Worm (Caenorhabditis elegans) whole organism, mixed stage, embryonic: ENCODE data around the gene F19B10.5.

Experiments used
- M03D4.4 ChIP-seq: sonication (generic microtip); optimal IDR thresholded peaks from 2 replicates; lab custom pipeline; 2017; ENCODE audit warnings: mild to moderate bottlenecking, missing genetic modification characterization, missing compliant biosample characterization
- bed-3 ChIP-seq: fragments of 200-800 bp; sonication (Bioruptor generic); optimal IDR thresholded peaks from 3 replicates; lab custom pipeline; 2018; ENCODE audit warnings: mild to moderate bottlenecking, missing genetic modification characterization, moderate library complexity, missing compliant biosample characterization
- blmp-1 ChIP-seq: fragments of 150-350 bp; optimal IDR thresholded peaks from 2 replicates; lab custom pipeline; 2014; ENCODE audit warnings: missing biosample characterization, missing genetic modification characterization
- ceh-39 ChIP-seq: fragments of 150-350 bp; optimal IDR thresholded peaks from 2 replicates; lab custom pipeline; 2014; ENCODE audit warnings: missing biosample characterization, missing genetic modification characterization
- ceh-43 ChIP-seq: fragments of 200-800 bp; sonication (Bioruptor generic); optimal IDR thresholded peaks from 2 replicates; lab custom pipeline; 2018; ENCODE audit warnings: mild to moderate bottlenecking, missing genetic modification characterization, moderate library complexity, missing compliant biosample characterization
- ceh-83 ChIP-seq: fragments of 200-800 bp; sonication (Bioruptor generic); optimal IDR thresholded peaks from 2 replicates; lab custom pipeline; 2018; ENCODE audit warnings: mild to moderate bottlenecking, missing genetic modification characterization, missing compliant biosample characterization
- ces-1 ChIP-seq: fragments of 150-350 bp; optimal IDR thresholded peaks from 2 replicates; lab custom pipeline; 2014; ENCODE audit warnings: missing biosample characterization, missing genetic modification reagents, missing genetic modification characterization
- drap-1 ChIP-seq: fragments of 200-800 bp; sonication (Bioruptor generic); optimal IDR thresholded peaks from 3 replicates; lab custom pipeline; 2018; ENCODE audit warnings: mild to moderate bottlenecking, missing genetic modification characterization, missing compliant biosample characterization
- elt-1 ChIP-seq: sonication (generic microtip); optimal IDR thresholded peaks from 2 replicates; lab custom pipeline; 2017; ENCODE audit warnings: missing genetic modification characterization, mild to moderate bottlenecking, missing compliant biosample characterization, antibody characterized with exemption, moderate library complexity, borderline replicate concordance; ENCODE audit not compliant: insufficient read depth
- elt-3 ChIP-seq: fragments of 150-350 bp; optimal IDR thresholded peaks from 2 replicates; lab custom pipeline; 2014; ENCODE audit warnings: missing biosample characterization, missing genetic modification characterization
- flh-1 ChIP-seq: fragments of 200-800 bp; sonication (Bioruptor generic); optimal IDR thresholded peaks from 2 replicates; lab custom pipeline; 2018; ENCODE audit warnings: mild to moderate bottlenecking, missing genetic modification characterization, moderate library complexity, missing compliant biosample characterization
- ham-2 ChIP-seq: fragments of 200-800 bp; sonication (Bioruptor generic); optimal IDR thresholded peaks from 2 replicates; lab custom pipeline; 2018; ENCODE audit warnings: mild to moderate bottlenecking, missing genetic modification characterization, missing compliant biosample characterization
- hlh-1 ChIP-seq: fragments of 150-350 bp; optimal IDR thresholded peaks from 2 replicates; lab custom pipeline; 2014; ENCODE audit warnings: missing biosample characterization, missing genetic modification reagents, missing genetic modification characterization
- lsy-2 ChIP-seq: fragments of 150-350 bp; optimal IDR thresholded peaks from 2 replicates; lab custom pipeline; 2014; ENCODE audit warnings: missing biosample characterization, missing genetic modification characterization
- mab-5 ChIP-seq: fragments of 150-350 bp; optimal IDR thresholded peaks from 2 replicates; lab custom pipeline; 2014; ENCODE audit warnings: missing biosample characterization, missing genetic modification characterization
- mep-1 ChIP-seq: fragments of 150-350 bp; optimal IDR thresholded peaks from 2 replicates; lab custom pipeline; 2017; ENCODE audit warnings: missing biosample characterization, missing genetic modification reagents, missing genetic modification characterization, inconsistent platforms
- mls-2 ChIP-seq: sonication (generic microtip); optimal IDR thresholded peaks from 2 replicates; lab custom pipeline; 2016; ENCODE audit warnings: mild to moderate bottlenecking, missing genetic modification characterization, moderate library complexity, missing compliant biosample characterization
- nhr-12 ChIP-seq: fragments of 150-350 bp; optimal IDR thresholded peaks from 2 replicates; lab custom pipeline; 2014; ENCODE audit warnings: missing biosample characterization, missing genetic modification characterization
- nhr-2 ChIP-seq: fragments of 150-350 bp; optimal IDR thresholded peaks from 2 replicates; lab custom pipeline; 2014; ENCODE audit warnings: missing biosample characterization, missing genetic modification characterization
- nhr-237 ChIP-seq: fragments of 150-350 bp; optimal IDR thresholded peaks from 2 replicates; lab custom pipeline; 2014; ENCODE audit warnings: missing biosample characterization, missing genetic modification characterization
- nhr-28 ChIP-seq: fragments of 150-350 bp; optimal IDR thresholded peaks from 2 replicates; lab custom pipeline; 2014; ENCODE audit warnings: missing biosample characterization, missing genetic modification characterization
- nhr-76 ChIP-seq: sonication (generic microtip); optimal IDR thresholded peaks from 2 replicates; lab custom pipeline; 2017; ENCODE audit warnings: missing biosample characterization, missing genetic modification characterization
- pha-4 ChIP-seq: fragments of 150-350 bp; optimal IDR thresholded peaks from 2 replicates; lab custom pipeline; 2018; ENCODE audit warnings: missing biosample characterization, missing genetic modification reagents, missing genetic modification characterization
- sem-2 ChIP-seq: fragments of 200-800 bp; sonication (Bioruptor generic); optimal IDR thresholded peaks from 2 replicates; lab custom pipeline; 2018; ENCODE audit warnings: mild to moderate bottlenecking, missing genetic modification characterization, missing compliant biosample characterization
- snpc-4 ChIP-seq: fragments of 150-350 bp; optimal IDR thresholded peaks from 2 replicates; lab custom pipeline; 2014; ENCODE audit warnings: missing biosample characterization, missing genetic modification characterization
- sptf-1 ChIP-seq: sonication (generic microtip); optimal IDR thresholded peaks from 2 replicates; lab custom pipeline; 2017; ENCODE audit warnings: mild to moderate bottlenecking, missing genetic modification characterization, moderate library complexity, missing compliant biosample characterization
- unc-120 ChIP-seq: sonication (generic microtip); optimal IDR thresholded peaks from 2 replicates; lab custom pipeline; 2017; ENCODE audit warnings: missing genetic modification characterization, missing compliant biosample characterization; ENCODE audit not compliant: poor library complexity, severe bottlenecking
- unc-39 ChIP-seq: fragments of 150-350 bp; optimal IDR thresholded peaks from 2 replicates; lab custom pipeline; 2014; ENCODE audit warnings: missing biosample characterization, missing genetic modification characterization
- zip-8 ChIP-seq: fragments of 150-350 bp; optimal IDR thresholded peaks from 2 replicates; lab custom pipeline; 2014; ENCODE audit warnings: missing biosample characterization, missing genetic modification characterization
- ztf-11 ChIP-seq: fragments of 150-350 bp; optimal IDR thresholded peaks from 2 replicates; lab custom pipeline; 2014; ENCODE audit warnings: missing biosample characterization, missing genetic modification characterization

F19B10.5 gene

DNA sequence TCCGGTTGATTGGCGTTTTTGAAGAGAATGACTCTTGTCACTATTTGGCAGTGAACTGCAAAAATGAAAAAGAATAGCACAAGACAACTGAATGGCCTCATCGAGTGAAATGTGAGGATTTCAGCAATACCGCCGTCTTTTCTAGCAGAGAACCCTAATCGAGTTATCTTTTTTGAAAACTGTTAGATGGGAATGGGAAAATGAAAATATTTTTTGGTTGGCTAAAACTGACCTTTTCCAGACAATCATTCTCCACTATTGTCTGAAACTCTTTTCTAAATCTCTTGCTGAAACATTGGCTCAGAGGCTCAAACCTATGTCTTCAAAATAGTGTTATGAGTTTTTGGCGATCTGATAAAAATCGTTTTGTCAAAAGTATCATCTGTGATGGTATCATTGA, 15.3 kb upstream of the F19B10.5 start, which contains the start of gene M151.10:
Gene M151.10, minus strand, starts transcription at position 101 of the 400 bp plus-strand sequence.
- TF ChIP-seq mep-1 (tag; lab: Kevin White, UChicago): no peak
- no peak for TF ChIP-seq sem-2 (GFP tag; lab: Kevin White, UChicago)
- no peak for TF ChIP-seq snpc-4 (tag; lab: Kevin White, UChicago)
- TF ChIP-seq hlh-1: no peak
- no peak for TF ChIP-seq flh-1
- no peak for TF ChIP-seq unc-120
- no peak for TF ChIP-seq sptf-1 (tag; lab: Kevin White, UChicago)
- TF ChIP-seq ham-2 (GFP tag; lab: Kevin White, UChicago): no peak
- no peak for TF ChIP-seq pha-4 (tag; lab: Kevin White, UChicago)
- no peak for TF ChIP-seq nhr-76 (tag; lab: Kevin White, UChicago)
- TF ChIP-seq unc-39 (tag; lab: Kevin White, UChicago): no peak
- no peak for TF ChIP-seq ceh-83 (GFP tag; lab: Kevin White, UChicago)
- TF ChIP-seq ceh-39 (tag; lab: Kevin White, UChicago): no peak
- TF ChIP-seq bed-3 (GFP tag; lab: Kevin White, UChicago): no peak
- TF ChIP-seq nhr-28 (tag; lab: Kevin White, UChicago): no peak
- no peak for TF ChIP-seq nhr-2
- TF ChIP-seq, all 35 proteins: peak for 0

DNA sequence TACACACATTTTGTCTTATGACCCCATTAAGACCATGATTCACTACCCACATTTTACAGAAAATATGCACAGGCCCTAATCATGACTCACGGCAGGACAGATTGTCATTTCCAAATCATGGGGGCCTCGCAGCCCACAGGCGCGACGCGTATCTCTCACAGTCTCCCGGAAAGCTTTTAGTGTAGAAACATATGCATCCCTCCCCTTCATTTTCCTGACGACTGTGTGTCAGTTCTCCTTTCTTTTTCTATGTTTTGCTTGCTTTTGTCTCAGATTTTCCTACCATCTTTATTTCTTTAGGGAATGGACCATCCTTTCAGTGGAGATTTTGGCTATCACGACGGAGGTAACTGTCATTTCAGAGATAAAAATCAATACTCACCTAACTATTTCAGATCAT, 14.3 kb upstream of the F19B10.5 start, which contains the start of gene M151.1:
Gene M151.1, plus strand, starts transcription at position 301 of the 400 bp plus-strand sequence.
- TF ChIP-seq ceh-39 (tag; lab: Kevin White, UChicago) (no peak), pha-4 (tag; lab: Kevin White, UChicago) (no peak), nhr-76 (tag; lab: Kevin White, UChicago) (no peak), elt-3 (tag; lab: Kevin White, UChicago) (no peak), mep-1 (tag; lab: Kevin White, UChicago) (no peak), blmp-1 (tag; lab: Kevin White, UChicago) (no peak), hlh-1 (no peak), elt-1 (tag; lab: Kevin White, UChicago) (no peak), ceh-43 (GFP tag; lab: Kevin White, UChicago) (no peak), drap-1 (no peak), unc-39 (tag; lab: Kevin White, UChicago) (no peak), M03D4.4 (no peak), flh-1 (no peak), lsy-2 (no peak), sem-2 (GFP tag; lab: Kevin White, UChicago) (no peak), snpc-4 (tag; lab: Kevin White, UChicago) (no peak)

DNA sequence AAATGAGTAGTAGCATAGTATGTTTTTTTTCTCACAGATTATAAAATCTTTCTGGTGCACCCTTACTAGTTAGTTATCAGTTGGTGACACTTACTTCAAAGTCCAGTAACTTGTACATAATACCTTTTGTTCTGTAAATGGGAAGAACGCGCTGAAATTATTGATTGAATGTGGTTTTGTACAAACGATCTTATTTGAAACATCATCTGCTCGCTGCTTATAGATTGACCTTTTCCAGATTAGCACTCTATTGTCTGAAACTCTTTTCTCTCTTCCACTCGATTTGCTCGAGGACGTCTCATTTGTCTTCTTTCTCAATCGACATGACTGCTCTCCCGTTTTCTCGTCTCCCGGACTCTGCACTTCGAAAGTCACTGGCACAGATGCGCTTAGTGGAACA, 8.4 kb upstream of the F19B10.5 start, which contains the start of gene fbxb-33:
Gene fbxb-33, plus strand, starts transcription at position 301 of the 400 bp plus-strand sequence.
- TF ChIP-seq nhr-2 (no peak), ceh-39 (tag; lab: Kevin White, UChicago) (no peak), zip-8 (tag; lab: Kevin White, UChicago) (no peak), ces-1 (no peak), M03D4.4 (no peak), nhr-76 (tag; lab: Kevin White, UChicago) (no peak), mab-5 (no peak), mls-2 (no peak), blmp-1 (tag; lab: Kevin White, UChicago) (no peak), snpc-4 (tag; lab: Kevin White, UChicago) (no peak), lsy-2 (no peak), ceh-83 (GFP tag; lab: Kevin White, UChicago) (no peak), pha-4 (tag; lab: Kevin White, UChicago) (no peak), unc-120 (no peak), hlh-1 (no peak), sptf-1 (tag; lab: Kevin White, UChicago) (no peak), nhr-237 (tag; lab: Kevin White, UChicago) (no peak), flh-1 (no peak), nhr-12 (tag; lab: Kevin White, UChicago) (no peak), ztf-11 (tag; lab: Kevin White, UChicago) (no peak)
- TF ChIP-seq, all 35 proteins: peak for 0

DNA sequence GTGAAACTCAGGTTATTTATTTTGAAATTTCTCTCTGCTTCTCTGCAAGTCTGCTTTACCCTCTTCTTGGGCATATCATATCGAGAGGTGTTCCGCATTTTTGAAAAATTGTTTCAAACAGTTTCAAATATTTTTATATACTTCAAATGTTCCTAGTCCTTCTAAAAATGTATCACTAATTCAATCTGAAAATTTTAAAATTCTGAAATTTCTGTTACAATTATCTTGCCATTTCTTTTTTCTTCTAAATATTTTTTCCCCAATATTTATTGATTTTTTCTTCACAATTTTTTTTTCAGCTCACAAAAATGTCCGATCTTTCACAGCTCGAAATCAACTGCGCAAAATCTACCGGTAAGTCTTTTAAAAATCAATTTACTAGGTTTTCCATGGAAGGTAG, 4.3 kb downstream of the F19B10.5 start, which contains the start of gene F19B10.4:
Gene F19B10.4, plus strand, starts transcription at position 301 of the 400 bp plus-strand sequence.
- no peak for TF ChIP-seq ceh-39 (tag; lab: Kevin White, UChicago)
- TF ChIP-seq nhr-237 (tag; lab: Kevin White, UChicago): no peak

DNA sequence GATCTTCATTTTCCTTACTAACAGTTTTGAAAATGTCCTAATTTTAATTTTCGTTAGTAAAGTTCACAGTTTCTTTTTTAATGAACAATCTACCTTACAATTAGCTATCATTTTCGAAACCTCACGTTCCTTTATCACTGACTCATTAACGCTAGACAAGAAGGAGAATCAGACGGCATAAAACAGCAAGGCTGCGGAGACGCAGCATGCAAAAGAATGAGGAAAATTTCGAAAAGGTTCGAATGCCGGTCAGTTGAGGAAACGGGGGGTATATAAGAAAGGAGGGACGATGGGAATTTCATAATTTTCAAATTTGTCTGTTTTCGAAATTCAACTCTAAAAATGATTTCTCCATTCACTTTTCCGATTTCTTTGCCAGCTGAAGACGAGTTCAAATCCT, 6.5 kb downstream of the F19B10.5 start, which contains the start of gene F19B10.13:
Gene F19B10.13, plus strand, starts transcription at position 343 of the 400 bp plus-strand sequence.
- TF ChIP-seq elt-3 (tag; lab: Kevin White, UChicago) (peak; percentile 61), mab-5 (no peak)
